Worm (Caenorhabditis elegans) whole organism, L1 larva: ENCODE data around the gene ifc-2.

Experiments used
- C04F5.9 ChIP-seq: sonication (generic microtip); optimal IDR thresholded peaks from 2 replicates; lab custom pipeline; 2016; ENCODE audit warnings: missing genetic modification characterization, missing compliant biosample characterization
- C34B4.2 ChIP-seq: sonication (generic microtip); optimal IDR thresholded peaks from 2 replicates; lab custom pipeline; 2017; ENCODE audit warnings: mild to moderate bottlenecking, missing genetic modification characterization, missing compliant biosample characterization
- Y116A8C.19 ChIP-seq: sonication (generic microtip); optimal IDR thresholded peaks from 2 replicates; lab custom pipeline; 2016; ENCODE audit warnings: missing compliant biosample characterization, missing genetic modification characterization, borderline replicate concordance
- aha-1 ChIP-seq: fragments of 150-350 bp; optimal IDR thresholded peaks from 2 replicates; lab custom pipeline; 2014; ENCODE audit warnings: missing biosample characterization, missing genetic modification characterization
- aly-2 ChIP-seq: fragments of 150-350 bp; optimal IDR thresholded peaks from 2 replicates; lab custom pipeline; 2014; ENCODE audit warnings: missing biosample characterization, missing genetic modification characterization
- blmp-1 ChIP-seq: fragments of 150-350 bp; optimal IDR thresholded peaks from 2 replicates; lab custom pipeline; 2014; ENCODE audit warnings: missing biosample characterization, missing genetic modification characterization
- ceh-63 ChIP-seq: fragments of 200-800 bp; sonication (Bioruptor generic); optimal IDR thresholded peaks from 2 replicates; lab custom pipeline; 2018; ENCODE audit warnings: mild to moderate bottlenecking, missing genetic modification characterization, missing compliant biosample characterization
- ceh-82 ChIP-seq, 3 experiments: fragments of 150-350 bp in 1 of 3; sonication (generic microtip) in 2 of 3; optimal IDR thresholded peaks; 2 replicates each; lab custom pipeline; 2014 to 2017; ENCODE audit warnings: missing biosample characterization in 3 of 3, missing genetic modification characterization in 3 of 3
- ceh-90 ChIP-seq: sonication (generic microtip); optimal IDR thresholded peaks from 2 replicates; lab custom pipeline; 2016; ENCODE audit warnings: missing genetic modification characterization, missing compliant biosample characterization
- efl-3 ChIP-seq: fragments of 200-800 bp; sonication (Bioruptor generic); optimal IDR thresholded peaks from 2 replicates; lab custom pipeline; 2018; ENCODE audit warnings: mild to moderate bottlenecking, missing genetic modification characterization, missing compliant biosample characterization
- elt-2 ChIP-seq: sonication (generic microtip); optimal IDR thresholded peaks from 2 replicates; lab custom pipeline; 2016; ENCODE audit warnings: missing genetic modification characterization, mild to moderate bottlenecking, inconsistent platforms, missing compliant biosample characterization, missing genetic modification reagents
- fkh-10 ChIP-seq: sonication (generic microtip); optimal IDR thresholded peaks from 2 replicates; lab custom pipeline; 2017; ENCODE audit warnings: missing biosample characterization, missing genetic modification reagents, missing genetic modification characterization
- fkh-8 ChIP-seq: sonication (generic microtip); optimal IDR thresholded peaks from 2 replicates; lab custom pipeline; 2016; ENCODE audit warnings: mild to moderate bottlenecking, missing genetic modification characterization, missing compliant biosample characterization
- fos-1 ChIP-seq: fragments of 150-350 bp; optimal IDR thresholded peaks from 2 replicates; lab custom pipeline; 2014; ENCODE audit warnings: missing biosample characterization, missing genetic modification characterization
- grh-1 ChIP-seq: fragments of 200-800 bp; sonication (Bioruptor generic); IDR thresholded peaks from 2 replicates; pipeline ENCODE4 v1.3.6; 2022; ENCODE audit warnings: missing genetic modification reagents, missing genetic modification characterization, missing compliant biosample characterization
- isw-1 ChIP-seq: fragments of 200-800 bp; sonication (Bioruptor generic); IDR thresholded peaks from 2 replicates; pipeline ENCODE4 v1.3.6; 2022; ENCODE audit warnings: missing genetic modification characterization, missing compliant biosample characterization
- jun-1 ChIP-seq: fragments of 150-350 bp; optimal IDR thresholded peaks from 2 replicates; lab custom pipeline; 2014; ENCODE audit warnings: missing biosample characterization, missing genetic modification reagents, missing genetic modification characterization
- lin-13 ChIP-seq: fragments of 150-350 bp; optimal IDR thresholded peaks from 2 replicates; lab custom pipeline; 2014; ENCODE audit warnings: missing biosample characterization, missing genetic modification reagents, missing genetic modification characterization
- lin-14 ChIP-seq: fragments of 200-800 bp; sonication (Bioruptor generic); optimal IDR thresholded peaks from 2 replicates; lab custom pipeline; 2018; ENCODE audit warnings: mild to moderate bottlenecking, missing genetic modification characterization, moderate library complexity, missing compliant biosample characterization
- lin-15B ChIP-seq: fragments of 150-350 bp; sonication (generic microtip); optimal IDR thresholded peaks from 3 replicates; lab custom pipeline; 2014; ENCODE audit warnings: missing biosample characterization, missing genetic modification characterization
- lin-35 ChIP-seq, 2 experiments: fragments of 150-350 bp; optimal IDR thresholded peaks; 2 replicates each; lab custom pipeline; 2014; ENCODE audit warnings: missing biosample characterization in 2 of 2, missing genetic modification characterization in 2 of 2, missing genetic modification reagents in 2 of 2
- lin-39 ChIP-seq: fragments of 150-350 bp; optimal IDR thresholded peaks from 2 replicates; lab custom pipeline; 2014; ENCODE audit warnings: missing biosample characterization, missing genetic modification reagents, missing genetic modification characterization
- lir-3 ChIP-seq: sonication (generic microtip); optimal IDR thresholded peaks from 2 replicates; lab custom pipeline; 2016; ENCODE audit warnings: mild to moderate bottlenecking, missing genetic modification characterization, moderate library complexity, missing compliant biosample characterization; ENCODE audit not compliant: poor library complexity
- lsy-2 ChIP-seq, 2 experiments: fragments of 150-350 bp; optimal IDR thresholded peaks; 2 replicates each; lab custom pipeline; 2014; ENCODE audit warnings: missing biosample characterization in 2 of 2, missing genetic modification characterization in 2 of 2
- mdl-1 ChIP-seq, 2 experiments: fragments of 150-350 bp; optimal IDR thresholded peaks; 2 replicates each; lab custom pipeline; 2014 to 2017; ENCODE audit warnings: missing biosample characterization in 2 of 2, missing genetic modification characterization in 2 of 2, inconsistent platforms in 1 of 2
- mef-2 ChIP-seq: fragments of 150-350 bp; optimal IDR thresholded peaks from 2 replicates; lab custom pipeline; 2014; ENCODE audit warnings: missing biosample characterization, missing genetic modification characterization
- nhr-19 ChIP-seq: fragments of 200-800 bp; sonication (Bioruptor generic); conservative IDR thresholded peaks from 2 replicates; pipeline ENCODE4 v1.3.6; 2022; ENCODE audit warnings: missing genetic modification characterization, missing compliant biosample characterization
- nhr-237 ChIP-seq: fragments of 150-350 bp; optimal IDR thresholded peaks from 2 replicates; lab custom pipeline; 2014; ENCODE audit warnings: missing biosample characterization, missing genetic modification characterization
- nhr-71 ChIP-seq: sonication (generic microtip); optimal IDR thresholded peaks from 2 replicates; lab custom pipeline; 2016; ENCODE audit warnings: mild to moderate bottlenecking, missing genetic modification characterization, moderate library complexity, missing compliant biosample characterization
- nhr-90 ChIP-seq: sonication (generic microtip); optimal IDR thresholded peaks from 2 replicates; lab custom pipeline; 2016; ENCODE audit warnings: mild to moderate bottlenecking, missing genetic modification characterization, missing compliant biosample characterization; ENCODE audit not compliant: poor library complexity
- snu-23 ChIP-seq: sonication (generic microtip); optimal IDR thresholded peaks from 2 replicates; lab custom pipeline; 2016; ENCODE audit warnings: missing genetic modification characterization, missing compliant biosample characterization
- tbx-2 ChIP-seq: sonication (generic microtip); optimal IDR thresholded peaks from 2 replicates; lab custom pipeline; 2016; ENCODE audit warnings: missing genetic modification characterization, missing compliant biosample characterization
- tlp-1 ChIP-seq: fragments of 150-350 bp; optimal IDR thresholded peaks from 2 replicates; lab custom pipeline; 2014; ENCODE audit warnings: missing biosample characterization, missing genetic modification characterization
- unc-98 ChIP-seq: fragments of 200-800 bp; sonication (Bioruptor generic); IDR thresholded peaks from 2 replicates; pipeline ENCODE4 v1.3.6; 2022; ENCODE audit warnings: missing genetic modification characterization, missing compliant biosample characterization
- xbp-1 ChIP-seq: sonication (generic microtip); optimal IDR thresholded peaks from 2 replicates; lab custom pipeline; 2016; ENCODE audit warnings: missing genetic modification characterization, missing compliant biosample characterization

ifc-2 gene

ce11 chrX:646493-646892 lies 8.2 kb downstream of the ifc-2 start:
- TF ChIP-seq fkh-8 (tag; lab: Kevin White, UChicago) (no peak), elt-2 (tag; lab: Kevin White, UChicago) (peak; percentile 19)

- TF ChIP-seq nhr-90 (tag; lab: Kevin White, UChicago) (peak; percentile 19), lin-35 (GFP tag; optimal IDR thresholded peaks at IDR 0.05; lab: Kevin White, UChicago) (peak in 1 of 2 experiments; percentile 11), elt-2 (tag; lab: Kevin White, UChicago) (peak; percentile 73), unc-98 (GFP tag; lab: Robert Waterston, UW) (no peak)
Measured at ce11 chrX:645589-645988, 9.1 kb downstream of the ifc-2 start.

- TF ChIP-seq grh-1 (GFP tag; lab: Robert Waterston, UW) (no peak), tlp-1 (tag; lab: Kevin White, UChicago) (no peak), aly-2 (tag; lab: Kevin White, UChicago) (no peak), blmp-1 (no peak), aha-1 (tag; lab: Kevin White, UChicago) (no peak), C34B4.2 (tag; lab: Kevin White, UChicago) (no peak), ceh-82 (tag; optimal IDR thresholded peaks at IDR 0.05; lab: Kevin White, UChicago) (no peak), ceh-63 (GFP tag; lab: Kevin White, UChicago) (no peak), lir-3 (tag; lab: Kevin White, UChicago) (no peak), lin-13 (GFP tag; lab: Kevin White, UChicago) (no peak), nhr-237 (tag; lab: Kevin White, UChicago) (no peak), jun-1 (no peak), lin-14 (no peak), C04F5.9 (no peak), lsy-2 (tag; optimal IDR thresholded peaks at IDR 0.05; lab: Kevin White, UChicago) (no peak)
Measured at ce11 chrX:642817-643216, 11.9 kb downstream of the ifc-2 start.

- TF ChIP-seq snu-23 (GFP tag; lab: Kevin White, UChicago) (no peak), fos-1 (tag; lab: Kevin White, UChicago) (no peak), isw-1 (GFP tag; lab: Robert Waterston, UW) (no peak), unc-98 (GFP tag; lab: Robert Waterston, UW) (no peak), lin-39 (no peak), aly-2 (tag; lab: Kevin White, UChicago) (no peak), tlp-1 (tag; lab: Kevin White, UChicago) (no peak), fkh-10 (no peak), Y116A8C.19 (no peak), nhr-19 (no peak), aha-1 (tag; lab: Kevin White, UChicago) (no peak), lin-15B (no peak), nhr-71 (tag; lab: Kevin White, UChicago) (no peak), mdl-1 (tag; optimal IDR thresholded peaks at IDR 0.05; lab: Kevin White, UChicago) (no peak), lin-13 (GFP tag; lab: Kevin White, UChicago) (no peak), efl-3 (no peak), ceh-90 (no peak), mef-2 (no peak), xbp-1 (tag; lab: Kevin White, UChicago) (no peak)
- TF ChIP-seq, all 84 proteins: peak for 0
Measured at ce11 chrX:641440-641839, 13.3 kb downstream of the ifc-2 start, which contains the start of gene M6.11. M6.11 (minus strand) TSS chrX:641540.

- TF ChIP-seq tbx-2 (peak; percentile 47), C04F5.9 (no peak), elt-2 (tag; lab: Kevin White, UChicago) (peak; percentile 14)
Measured at ce11 chrX:637588-637987, 17.1 kb downstream of the ifc-2 start.
